Worm (Caenorhabditis elegans) whole organism, L1 larva: ENCODE measurements around the gene tram-1.

Source experiments
- C16A3.4 ChIP-seq: fragments of 150-350 bp; optimal IDR thresholded peaks from 2 replicates; lab custom pipeline; 2014; ENCODE audit warnings: missing biosample characterization, missing genetic modification characterization
- Y116A8C.19 ChIP-seq: sonication (generic microtip); optimal IDR thresholded peaks from 2 replicates; lab custom pipeline; 2016; ENCODE audit warnings: missing compliant biosample characterization, missing genetic modification characterization, borderline replicate concordance
- aha-1 ChIP-seq: fragments of 150-350 bp; optimal IDR thresholded peaks from 2 replicates; lab custom pipeline; 2014; ENCODE audit warnings: missing biosample characterization, missing genetic modification characterization
- blmp-1 ChIP-seq: fragments of 150-350 bp; optimal IDR thresholded peaks from 2 replicates; lab custom pipeline; 2014; ENCODE audit warnings: missing biosample characterization, missing genetic modification characterization
- ceh-82 ChIP-seq, 3 experiments: fragments of 150-350 bp in 1 of 3; sonication (generic microtip) in 2 of 3; optimal IDR thresholded peaks; 2 replicates each; lab custom pipeline; 2014 to 2017; ENCODE audit warnings: missing biosample characterization in 3 of 3, missing genetic modification characterization in 3 of 3
- ceh-90 ChIP-seq: sonication (generic microtip); optimal IDR thresholded peaks from 2 replicates; lab custom pipeline; 2016; ENCODE audit warnings: missing genetic modification characterization, missing compliant biosample characterization
- dpl-1 ChIP-seq, 3 experiments: fragments of 150-350 bp in 2 of 3; sonication (generic microtip) in 1 of 3; optimal IDR thresholded peaks; 2 replicates each; lab custom pipeline; 2014 to 2017; ENCODE audit warnings: missing biosample characterization in 3 of 3, missing genetic modification characterization in 3 of 3, missing genetic modification reagents in 3 of 3
- dsc-1 ChIP-seq: sonication (generic microtip); optimal IDR thresholded peaks from 2 replicates; lab custom pipeline; 2016; ENCODE audit warnings: mild to moderate bottlenecking, missing genetic modification characterization, missing compliant biosample characterization
- efl-1 ChIP-seq, 4 experiments: fragments of 150-350 bp; optimal IDR thresholded peaks in 3 of 4; peaks in 1 of 4; 1 replicate in 1 of 4; 2 replicates in 3 of 4; lab custom pipeline; 2014; ENCODE audit warnings: missing biosample characterization in 2 of 4, missing genetic modification characterization in 2 of 4, missing genetic modification reagents in 2 of 4
- efl-3 ChIP-seq: fragments of 200-800 bp; sonication (Bioruptor generic); optimal IDR thresholded peaks from 2 replicates; lab custom pipeline; 2018; ENCODE audit warnings: mild to moderate bottlenecking, missing genetic modification characterization, missing compliant biosample characterization
- egl-27 ChIP-seq, 2 experiments: fragments of 150-350 bp in 1 of 2; sonication (generic microtip); optimal IDR thresholded peaks; 3 replicates each; lab custom pipeline; 2017 to 2018; ENCODE audit warnings: missing biosample characterization in 2 of 2, missing genetic modification characterization in 2 of 2, missing genetic modification reagents in 2 of 2
- elt-3 ChIP-seq, 6 experiments: fragments of 150-350 bp in 1 of 6; sonication (generic microtip); optimal IDR thresholded peaks; 2 replicates each; lab custom pipeline; 2017 to 2018; ENCODE audit warnings: missing biosample characterization in 6 of 6, missing genetic modification characterization in 6 of 6, inconsistent platforms in 1 of 6
- fkh-4 ChIP-seq: sonication (generic microtip); optimal IDR thresholded peaks from 2 replicates; lab custom pipeline; 2016; ENCODE audit warnings: missing compliant biosample characterization, missing genetic modification characterization, borderline replicate concordance
- fos-1 ChIP-seq: fragments of 150-350 bp; optimal IDR thresholded peaks from 2 replicates; lab custom pipeline; 2014; ENCODE audit warnings: missing biosample characterization, missing genetic modification characterization
- hlh-4 ChIP-seq: sonication (generic microtip); optimal IDR thresholded peaks from 2 replicates; lab custom pipeline; 2016; ENCODE audit warnings: mild to moderate bottlenecking, missing genetic modification characterization, missing compliant biosample characterization
- hpl-2 ChIP-seq: fragments of 150-350 bp; optimal IDR thresholded peaks from 2 replicates; lab custom pipeline; 2014; ENCODE audit warnings: missing biosample characterization, missing genetic modification reagents, missing genetic modification characterization
- irx-1 ChIP-seq: sonication (generic microtip); optimal IDR thresholded peaks from 2 replicates; lab custom pipeline; 2016; ENCODE audit warnings: missing genetic modification characterization, missing compliant biosample characterization
- isw-1 ChIP-seq: fragments of 200-800 bp; sonication (Bioruptor generic); IDR thresholded peaks from 2 replicates; pipeline ENCODE4 v1.3.6; 2022; ENCODE audit warnings: missing genetic modification characterization, missing compliant biosample characterization
- lin-13 ChIP-seq: fragments of 150-350 bp; optimal IDR thresholded peaks from 2 replicates; lab custom pipeline; 2014; ENCODE audit warnings: missing biosample characterization, missing genetic modification reagents, missing genetic modification characterization
- lin-14 ChIP-seq: fragments of 200-800 bp; sonication (Bioruptor generic); optimal IDR thresholded peaks from 2 replicates; lab custom pipeline; 2018; ENCODE audit warnings: mild to moderate bottlenecking, missing genetic modification characterization, moderate library complexity, missing compliant biosample characterization
- lin-35 ChIP-seq, 2 experiments: fragments of 150-350 bp; optimal IDR thresholded peaks; 2 replicates each; lab custom pipeline; 2014; ENCODE audit warnings: missing biosample characterization in 2 of 2, missing genetic modification characterization in 2 of 2, missing genetic modification reagents in 2 of 2
- lsy-2 ChIP-seq, 2 experiments: fragments of 150-350 bp; optimal IDR thresholded peaks; 2 replicates each; lab custom pipeline; 2014; ENCODE audit warnings: missing biosample characterization in 2 of 2, missing genetic modification characterization in 2 of 2
- mab-9 ChIP-seq: fragments of 200-800 bp; sonication (Bioruptor generic); IDR thresholded peaks from 2 replicates; pipeline ENCODE4 v1.3.6; 2022; ENCODE audit warnings: missing genetic modification reagents, missing genetic modification characterization, missing compliant biosample characterization
- mep-1 ChIP-seq: fragments of 150-350 bp; optimal IDR thresholded peaks from 2 replicates; lab custom pipeline; 2014; ENCODE audit warnings: missing biosample characterization, missing genetic modification characterization
- nhr-11 ChIP-seq: fragments of 150-350 bp; optimal IDR thresholded peaks from 2 replicates; lab custom pipeline; 2014; ENCODE audit warnings: missing biosample characterization, missing genetic modification characterization
- nhr-12 ChIP-seq: sonication (generic microtip); optimal IDR thresholded peaks from 2 replicates; lab custom pipeline; 2017; ENCODE audit warnings: missing biosample characterization, missing genetic modification characterization
- nhr-19 ChIP-seq: fragments of 200-800 bp; sonication (Bioruptor generic); conservative IDR thresholded peaks from 2 replicates; pipeline ENCODE4 v1.3.6; 2022; ENCODE audit warnings: missing genetic modification characterization, missing compliant biosample characterization
- nhr-20 ChIP-seq: sonication (generic microtip); optimal IDR thresholded peaks from 2 replicates; lab custom pipeline; 2016; ENCODE audit warnings: mild to moderate bottlenecking, missing genetic modification characterization, missing compliant biosample characterization
- nhr-28 ChIP-seq: fragments of 150-350 bp; optimal IDR thresholded peaks from 2 replicates; lab custom pipeline; 2014; ENCODE audit warnings: missing biosample characterization, missing genetic modification characterization
- nhr-47 ChIP-seq: sonication (generic microtip); optimal IDR thresholded peaks from 2 replicates; lab custom pipeline; 2016; ENCODE audit warnings: mild to moderate bottlenecking, missing genetic modification characterization, moderate library complexity, missing compliant biosample characterization
- nhr-71 ChIP-seq: sonication (generic microtip); optimal IDR thresholded peaks from 2 replicates; lab custom pipeline; 2016; ENCODE audit warnings: mild to moderate bottlenecking, missing genetic modification characterization, moderate library complexity, missing compliant biosample characterization
- nhr-77 ChIP-seq: fragments of 150-350 bp; optimal IDR thresholded peaks from 2 replicates; lab custom pipeline; 2014; ENCODE audit warnings: missing biosample characterization, missing genetic modification characterization
- nhr-84 ChIP-seq: sonication (generic microtip); optimal IDR thresholded peaks from 2 replicates; lab custom pipeline; 2017; ENCODE audit warnings: missing biosample characterization, missing genetic modification characterization
- nhr-85 ChIP-seq: sonication (generic microtip); peaks from one replicate; lab custom pipeline; 2016; ENCODE audit warnings: missing genetic modification characterization, inconsistent platforms, missing compliant biosample characterization
- nhr-90 ChIP-seq: sonication (generic microtip); optimal IDR thresholded peaks from 2 replicates; lab custom pipeline; 2016; ENCODE audit warnings: mild to moderate bottlenecking, missing genetic modification characterization, missing compliant biosample characterization; ENCODE audit not compliant: poor library complexity
- pag-3 ChIP-seq: sonication (generic microtip); optimal IDR thresholded peaks from 2 replicates; lab custom pipeline; 2017; ENCODE audit warnings: missing genetic modification characterization, mild to moderate bottlenecking, missing compliant biosample characterization, antibody characterized with exemption, borderline replicate concordance; ENCODE audit not compliant: insufficient read depth
- pax-3 ChIP-seq: fragments of 200-800 bp; sonication (Bioruptor generic); optimal IDR thresholded peaks from 2 replicates; lab custom pipeline; 2018; ENCODE audit warnings: mild to moderate bottlenecking, missing genetic modification characterization, moderate library complexity, missing compliant biosample characterization
- skn-1 ChIP-seq: fragments of 150-350 bp; optimal IDR thresholded peaks from 2 replicates; lab custom pipeline; 2014; ENCODE audit warnings: missing biosample characterization, missing genetic modification characterization
- snpc-4 ChIP-seq: fragments of 150-350 bp; optimal IDR thresholded peaks from 2 replicates; lab custom pipeline; 2014; ENCODE audit warnings: missing biosample characterization, missing genetic modification characterization
- snu-23 ChIP-seq: sonication (generic microtip); optimal IDR thresholded peaks from 2 replicates; lab custom pipeline; 2016; ENCODE audit warnings: missing genetic modification characterization, missing compliant biosample characterization
- sox-4 ChIP-seq: sonication (generic microtip); optimal IDR thresholded peaks from 2 replicates; lab custom pipeline; 2016; ENCODE audit warnings: missing genetic modification characterization, missing compliant biosample characterization
- sptf-1 ChIP-seq: fragments of 150-350 bp; optimal IDR thresholded peaks from 2 replicates; lab custom pipeline; 2014; ENCODE audit warnings: missing biosample characterization, missing genetic modification characterization
- sup-37 ChIP-seq: fragments of 200-800 bp; sonication (Bioruptor generic); optimal IDR thresholded peaks from 2 replicates; lab custom pipeline; 2018; ENCODE audit warnings: mild to moderate bottlenecking, missing genetic modification characterization, missing compliant biosample characterization
- tbx-2 ChIP-seq: sonication (generic microtip); optimal IDR thresholded peaks from 2 replicates; lab custom pipeline; 2016; ENCODE audit warnings: missing genetic modification characterization, missing compliant biosample characterization
- unc-130 ChIP-seq: fragments of 150-350 bp; optimal IDR thresholded peaks from 2 replicates; lab custom pipeline; 2017; ENCODE audit warnings: missing biosample characterization, missing genetic modification characterization, inconsistent platforms
- unc-86 ChIP-seq: sonication (generic microtip); optimal IDR thresholded peaks from 2 replicates; lab custom pipeline; 2016; ENCODE audit warnings: missing genetic modification characterization, missing compliant biosample characterization
- unc-98 ChIP-seq: fragments of 200-800 bp; sonication (Bioruptor generic); IDR thresholded peaks from 2 replicates; pipeline ENCODE4 v1.3.6; 2022; ENCODE audit warnings: missing genetic modification characterization, missing compliant biosample characterization
- xbp-1 ChIP-seq: sonication (generic microtip); optimal IDR thresholded peaks from 2 replicates; lab custom pipeline; 2016; ENCODE audit warnings: missing genetic modification characterization, missing compliant biosample characterization

The tram-1 gene

ce11 chrIV:10223723-10224122, 2.6 kb upstream of the tram-1 start, which contains the start of gene nas-12:
TSS of gene nas-12 (plus strand) at chrIV:10224023.
- no peak for TF ChIP-seq nhr-84 (tag; lab: Kevin White, UChicago)
- no peak for TF ChIP-seq nhr-12 (tag; lab: Kevin White, UChicago)
- TF ChIP-seq egl-27 (tag; optimal IDR thresholded peaks at IDR 0.05; lab: Kevin White, UChicago) = no peak
- TF ChIP-seq mab-9 = no peak
- TF ChIP-seq aha-1 = no peak
- TF ChIP-seq sox-4 (tag; lab: Kevin White, UChicago) = no peak
- TF ChIP-seq pax-3 (tag; lab: Kevin White, UChicago) = no peak
- no peak for TF ChIP-seq skn-1 (tag; lab: Kevin White, UChicago)
- TF ChIP-seq xbp-1 (tag; lab: Kevin White, UChicago) = no peak
- no peak for TF ChIP-seq pag-3 (tag; lab: Kevin White, UChicago)
- TF ChIP-seq nhr-90 (tag; lab: Kevin White, UChicago) = no peak
- TF ChIP-seq nhr-28 (tag; lab: Kevin White, UChicago) = no peak
- TF ChIP-seq mep-1 (tag; lab: Kevin White, UChicago) = no peak
- TF ChIP-seq efl-3 (GFP tag; lab: Kevin White, UChicago) = no peak
- TF ChIP-seq snpc-4 = no peak
- no peak for TF ChIP-seq sptf-1
- TF ChIP-seq hlh-4 (tag; lab: Kevin White, UChicago) = no peak
- no peak for TF ChIP-seq nhr-11
- no peak for TF ChIP-seq C16A3.4 (tag; lab: Kevin White, UChicago)
- TF ChIP-seq hpl-2 = no peak

- no peak for TF ChIP-seq unc-98 (GFP tag; lab: Robert Waterston, UW)
- no peak for TF ChIP-seq nhr-84 (tag; lab: Kevin White, UChicago)
- peak; percentile 59 for TF ChIP-seq dsc-1
- no peak for TF ChIP-seq sox-4 (tag; lab: Kevin White, UChicago)
- peak; percentile 38 for TF ChIP-seq nhr-77
- peak; percentile 92 to 97 for TF ChIP-seq lsy-2 (tag; optimal IDR thresholded peaks at IDR 0.05; lab: Kevin White, UChicago)
- TF ChIP-seq nhr-71 (tag; lab: Kevin White, UChicago) = peak; percentile 81
- TF ChIP-seq nhr-90 (tag; lab: Kevin White, UChicago) = peak; percentile 56
- peak; percentile 45 for TF ChIP-seq nhr-19 (GFP tag; lab: Robert Waterston, UW)
- no peak for TF ChIP-seq Y116A8C.19 (tag; lab: Kevin White, UChicago)
- peak; percentile 69 for TF ChIP-seq mep-1 (tag; lab: Kevin White, UChicago)
- TF ChIP-seq lin-14 (GFP tag; lab: Kevin White, UChicago) = peak; percentile 94
- peak; percentile 94 for TF ChIP-seq nhr-85 (tag; lab: Kevin White, UChicago)
- TF ChIP-seq aha-1 = no peak
- peak; percentile 26 for TF ChIP-seq unc-86
- no peak for TF ChIP-seq fkh-4 (tag; lab: Kevin White, UChicago)
- no peak for TF ChIP-seq nhr-11
- no peak for TF ChIP-seq sptf-1
- peak; percentile 45 for TF ChIP-seq sup-37 (GFP tag; lab: Kevin White, UChicago)
- TF ChIP-seq lin-13 (GFP tag; lab: Kevin White, UChicago) = peak; percentile 11
- TF ChIP-seq tbx-2 (tag; lab: Kevin White, UChicago) = peak; percentile 49
- TF ChIP-seq xbp-1 (tag; lab: Kevin White, UChicago) = peak; percentile 64
- TF ChIP-seq nhr-20 (tag; lab: Kevin White, UChicago) = peak; percentile 80
- peak; percentile 41 to 79 for TF ChIP-seq efl-1 (optimal IDR thresholded peaks at IDR 0.05; lab: Kevin White, UChicago)
- peak; percentile 80 to 97 for TF ChIP-seq efl-1 (GFP tag; optimal IDR thresholded peaks at IDR 0.05 in 1 of 2; lab: Kevin White, UChicago)
- TF ChIP-seq ceh-82 (tag; optimal IDR thresholded peaks at IDR 0.05; lab: Kevin White, UChicago) = peak in 1 of 3 experiments; percentile 29
- peak in 2 of 6 experiments; percentile 36 to 54 for TF ChIP-seq elt-3 (tag; optimal IDR thresholded peaks at IDR 0.05; lab: Kevin White, UChicago)
- TF ChIP-seq pax-3 (tag; lab: Kevin White, UChicago) = no peak
- TF ChIP-seq irx-1 (tag; lab: Kevin White, UChicago) = peak; percentile 61
- peak; percentile 77 to 87 for TF ChIP-seq lin-35 (GFP tag; optimal IDR thresholded peaks at IDR 0.05; lab: Kevin White, UChicago)
- TF ChIP-seq snpc-4 = peak; percentile 15
- TF ChIP-seq isw-1 = peak; percentile 16; the same call in 1 of the 2 replicates
- peak; percentile 60 to 85 (median 74) for TF ChIP-seq dpl-1 (GFP tag; optimal IDR thresholded peaks at IDR 0.05; lab: Kevin White, UChicago)
- TF ChIP-seq snu-23 (GFP tag; lab: Kevin White, UChicago) = peak; percentile 84
- TF ChIP-seq nhr-47 = peak; percentile 64
- peak; percentile 37 for TF ChIP-seq fos-1 (tag; lab: Kevin White, UChicago)
- peak; percentile 71 for TF ChIP-seq blmp-1
- TF ChIP-seq ceh-90 (tag; lab: Kevin White, UChicago) = no peak
- TF ChIP-seq skn-1 (tag; lab: Kevin White, UChicago) = peak; percentile 24
- peak; percentile 42 for TF ChIP-seq unc-130 (tag; lab: Kevin White, UChicago)
These were observed 1.1 kb upstream of the tram-1 start, which contains the start of gene C24F3.2 for ce11 chrIV:10222122-10222589. TSS of gene C24F3.2 (plus strand) at chrIV:10222539.
